Worm (Caenorhabditis elegans): Measurements from ENCODE around the gene usp-50.

Gene usp-50

DNA sequence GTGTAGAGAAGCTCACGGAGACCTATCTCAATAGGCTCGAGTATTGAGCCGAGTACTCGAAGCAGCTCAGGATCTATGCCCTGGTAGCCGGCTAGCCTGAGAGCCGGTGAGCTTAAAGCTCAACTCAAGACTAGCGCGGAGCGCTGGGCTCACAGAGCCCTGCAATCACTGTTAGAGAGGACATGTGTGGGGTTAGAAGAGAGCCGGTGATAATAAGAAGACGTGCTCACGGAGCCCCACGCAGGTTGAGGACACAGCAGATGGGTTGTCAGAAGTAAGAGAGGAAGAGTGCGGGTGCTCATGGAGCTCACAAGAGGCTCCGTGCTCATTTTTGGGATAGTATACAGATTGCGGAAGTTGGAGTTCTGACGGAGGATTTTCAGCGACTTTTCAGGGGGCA lies 27.6 kb downstream of the usp-50 start:
- TF ChIP-seq drap-1 (GFP tag; optimal IDR thresholded peaks at IDR 0.05) (no peak), nhr-76 (tag; optimal IDR thresholded peaks at IDR 0.05) (no peak)

DNA sequence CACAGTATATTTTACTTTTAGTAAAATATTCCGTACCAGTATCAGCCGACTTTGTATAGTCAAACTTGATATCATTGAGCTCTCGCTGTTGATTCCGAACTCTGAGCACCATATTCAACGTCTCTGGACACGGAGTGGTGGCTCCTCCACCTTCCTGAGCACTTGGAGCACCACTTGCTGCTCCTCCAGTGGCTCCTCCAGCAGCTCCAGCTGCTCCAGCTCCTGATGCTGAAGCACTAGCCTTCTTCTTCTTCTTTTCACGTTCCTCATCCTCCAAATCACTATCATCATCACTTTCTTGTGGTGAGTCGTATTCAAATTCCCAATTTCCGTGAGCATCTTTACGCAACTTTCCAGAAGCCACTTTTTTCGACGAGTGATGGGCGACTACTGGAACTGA lies 31.4 kb downstream of the usp-50 start:
- TF ChIP-seq ztf-11 (tag; optimal IDR thresholded peaks at IDR 0.05), result no peak
- no peak for TF ChIP-seq bed-3 (GFP tag; optimal IDR thresholded peaks at IDR 0.05)
- no peak for TF ChIP-seq lin-13 (tag; optimal IDR thresholded peaks at IDR 0.05)
- no peak for TF ChIP-seq pha-4 (tag; optimal IDR thresholded peaks at IDR 0.05)
- TF ChIP-seq elt-3 (tag; optimal IDR thresholded peaks at IDR 0.05), result no peak
- TF ChIP-seq lsy-2 (tag; optimal IDR thresholded peaks at IDR 0.05), result no peak
- no peak for TF ChIP-seq sptf-1 (tag; optimal IDR thresholded peaks at IDR 0.05)
- TF ChIP-seq mls-2 (tag; optimal IDR thresholded peaks at IDR 0.05), result no peak
- no peak for TF ChIP-seq ham-2 (GFP tag; optimal IDR thresholded peaks at IDR 0.05)
- TF ChIP-seq ceh-39 (tag; optimal IDR thresholded peaks at IDR 0.05), result no peak
- TF ChIP-seq mep-1 (tag; optimal IDR thresholded peaks at IDR 0.05), result no peak
- no peak for TF ChIP-seq ces-1 (GFP tag; optimal IDR thresholded peaks at IDR 0.05)
- TF ChIP-seq elt-1 (tag; optimal IDR thresholded peaks at IDR 0.05; ENCODE audit: borderline replicate concordance, insufficient read depth), result no peak
- TF ChIP-seq hlh-1 (tag; optimal IDR thresholded peaks at IDR 0.05), result no peak
- no peak for TF ChIP-seq unc-62 (GFP tag; optimal IDR thresholded peaks at IDR 0.05)

ce11 chrV:17962500-17962899 lies 37.8 kb downstream of the usp-50 start:
- TF ChIP-seq unc-120 (tag; optimal IDR thresholded peaks at IDR 0.05; ENCODE audit: poor library complexity, severe bottlenecking), result no peak
- no peak for TF ChIP-seq lin-13 (tag; optimal IDR thresholded peaks at IDR 0.05)
- TF ChIP-seq sptf-1 (tag; optimal IDR thresholded peaks at IDR 0.05), result peak; percentile 23
- no peak for TF ChIP-seq ceh-39 (tag; optimal IDR thresholded peaks at IDR 0.05)
- no peak for TF ChIP-seq elt-1 (tag; optimal IDR thresholded peaks at IDR 0.05; ENCODE audit: borderline replicate concordance, insufficient read depth)

ce11 chrV:17966747-17967146 lies 42.0 kb downstream of the usp-50 start, which contains the start of gene gck-3:
TSS of gene gck-3 (minus strand) at chrV:17966847.
- TF ChIP-seq ham-2 (GFP tag; optimal IDR thresholded peaks at IDR 0.05), result no peak
- TF ChIP-seq pha-4 (tag; optimal IDR thresholded peaks at IDR 0.05), result no peak
- no peak for TF ChIP-seq nhr-12 (tag; optimal IDR thresholded peaks at IDR 0.05)
- TF ChIP-seq ceh-43 (GFP tag; optimal IDR thresholded peaks at IDR 0.05), result no peak

DNA sequence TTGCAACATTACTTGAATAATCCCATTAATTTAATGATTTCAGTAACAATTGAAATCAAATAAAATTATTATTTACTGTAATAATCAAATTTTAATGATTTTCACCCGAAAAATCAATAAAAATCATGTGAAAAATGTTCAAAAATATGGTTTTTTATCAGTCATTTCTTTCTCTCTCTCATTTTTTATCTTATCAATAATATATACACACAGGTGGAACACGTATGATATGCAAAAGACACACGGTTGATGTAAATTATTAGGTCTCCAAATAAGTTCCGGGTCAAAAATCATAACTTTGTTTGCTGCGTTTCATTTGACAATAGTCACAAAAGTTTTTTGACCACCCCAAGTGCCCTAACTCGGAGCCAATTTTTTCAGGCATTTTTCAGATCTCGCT lies 53.5 kb downstream of the usp-50 start:
- TF ChIP-seq sem-2 (GFP tag; optimal IDR thresholded peaks at IDR 0.05) (no peak), bed-3 (GFP tag; optimal IDR thresholded peaks at IDR 0.05) (no peak), nhr-12 (tag; optimal IDR thresholded peaks at IDR 0.05) (no peak), lin-32 (GFP tag; optimal IDR thresholded peaks at IDR 0.05) (no peak), nhr-28 (tag; optimal IDR thresholded peaks at IDR 0.05) (no peak)

ce11 chrV:17979789-17980188 lies 55.1 kb downstream of the usp-50 start, which contains the start of gene snx-6:
TSS of gene snx-6 (minus strand) at chrV:17980082.
- TF ChIP-seq lin-32 (GFP tag; optimal IDR thresholded peaks at IDR 0.05) (no peak), zip-8 (tag; optimal IDR thresholded peaks at IDR 0.05) (peak; percentile 94), hlh-1 (tag; optimal IDR thresholded peaks at IDR 0.05) (no peak), unc-39 (tag; optimal IDR thresholded peaks at IDR 0.05) (no peak), pha-4 (tag; optimal IDR thresholded peaks at IDR 0.05) (no peak)

DNA sequence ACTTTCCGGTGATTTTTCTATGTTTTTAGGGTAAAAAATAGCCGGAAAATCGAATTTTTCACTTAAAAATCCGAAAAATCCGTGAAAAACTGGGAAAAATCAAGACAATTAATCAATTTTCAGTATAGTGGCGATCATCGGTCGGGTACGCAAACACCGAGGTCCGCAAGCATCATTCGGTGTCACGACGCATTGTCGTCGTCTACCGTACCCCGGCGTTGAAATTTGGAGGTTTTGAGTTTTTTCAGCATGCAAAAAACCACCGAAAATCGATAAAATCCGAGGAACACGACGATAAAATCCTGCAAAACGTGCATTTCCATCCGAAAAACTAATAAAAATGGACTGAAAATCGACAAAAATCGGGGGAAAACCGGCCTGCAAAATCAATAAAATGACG lies 57.0 kb downstream of the usp-50 start:
- TF ChIP-seq nhr-76 (tag; optimal IDR thresholded peaks at IDR 0.05), result no peak
- TF ChIP-seq unc-39 (tag; optimal IDR thresholded peaks at IDR 0.05), result no peak
- no peak for TF ChIP-seq sptf-1 (tag; optimal IDR thresholded peaks at IDR 0.05)
- TF ChIP-seq mep-1 (tag; optimal IDR thresholded peaks at IDR 0.05), result peak; percentile 66
- no peak for TF ChIP-seq cnd-1 (tag; optimal IDR thresholded peaks at IDR 0.05)
- no peak for TF ChIP-seq M03D4.4 (tag; optimal IDR thresholded peaks at IDR 0.05)
- no peak for TF ChIP-seq lin-13 (tag; optimal IDR thresholded peaks at IDR 0.05)
- TF ChIP-seq mab-5 (tag; optimal IDR thresholded peaks at IDR 0.05), result no peak
- TF ChIP-seq unc-120 (tag; optimal IDR thresholded peaks at IDR 0.05; ENCODE audit: poor library complexity, severe bottlenecking), result no peak
- TF ChIP-seq tbx-8 (GFP tag; optimal IDR thresholded peaks at IDR 0.05), result no peak
- TF ChIP-seq ceh-39 (tag; optimal IDR thresholded peaks at IDR 0.05), result no peak
- no peak for TF ChIP-seq ceh-83 (GFP tag; optimal IDR thresholded peaks at IDR 0.05)
- no peak for TF ChIP-seq elt-1 (tag; optimal IDR thresholded peaks at IDR 0.05; ENCODE audit: borderline replicate concordance, insufficient read depth)
- TF ChIP-seq lsy-2 (tag; optimal IDR thresholded peaks at IDR 0.05), result peak; percentile 96
- no peak for TF ChIP-seq ceh-43 (GFP tag; optimal IDR thresholded peaks at IDR 0.05)
- TF ChIP-seq blmp-1 (tag; optimal IDR thresholded peaks at IDR 0.05), result no peak
- TF ChIP-seq bed-3 (GFP tag; optimal IDR thresholded peaks at IDR 0.05), result no peak
- no peak for TF ChIP-seq mls-2 (tag; optimal IDR thresholded peaks at IDR 0.05)
- TF ChIP-seq nhr-237 (tag; optimal IDR thresholded peaks at IDR 0.05), result peak; percentile 10
- no peak for TF ChIP-seq nhr-28 (tag; optimal IDR thresholded peaks at IDR 0.05)
- no peak for TF ChIP-seq sem-2 (GFP tag; optimal IDR thresholded peaks at IDR 0.05)
- no peak for TF ChIP-seq lin-32 (GFP tag; optimal IDR thresholded peaks at IDR 0.05)
- no peak for TF ChIP-seq pha-4 (tag; optimal IDR thresholded peaks at IDR 0.05)
- TF ChIP-seq hlh-1 (tag; optimal IDR thresholded peaks at IDR 0.05), result no peak
- no peak for TF ChIP-seq unc-62 (GFP tag; optimal IDR thresholded peaks at IDR 0.05)
- TF ChIP-seq flh-1 (GFP tag; optimal IDR thresholded peaks at IDR 0.05), result no peak
- peak; percentile 48 for TF ChIP-seq ces-1 (GFP tag; optimal IDR thresholded peaks at IDR 0.05)
- no peak for TF ChIP-seq ham-2 (GFP tag; optimal IDR thresholded peaks at IDR 0.05)
- TF ChIP-seq drap-1 (GFP tag; optimal IDR thresholded peaks at IDR 0.05), result peak; percentile 58
- no peak for TF ChIP-seq zip-8 (tag; optimal IDR thresholded peaks at IDR 0.05)
- no peak for TF ChIP-seq nhr-2 (tag; optimal IDR thresholded peaks at IDR 0.05)
- no peak for TF ChIP-seq ztf-11 (tag; optimal IDR thresholded peaks at IDR 0.05)
